Fruit fly (Drosophila melanogaster): ENCODE data around the gene Fum2.

Fum2 gene

dm6 chrX:6673637-6674487 is 7.7 kb upstream of the Fum2 start, which contains the start of the genes CG3198 and Mcm6 (continued):
- TF ChIP-seq nmo (GFP tag; optimal IDR thresholded peaks at IDR 0.05) (peak; percentile 11), CG3847 (GFP tag; IDR thresholded peaks at IDR 0.05) (peak; percentile 66), CG4617 (GFP tag; optimal IDR thresholded peaks at IDR 0.05; ENCODE audit: borderline replicate concordance) (peak; percentile 4), zen2 (GFP tag; IDR thresholded peaks at IDR 0.05; ENCODE audit: partially characterized antibody) (peak; percentile 48; the same call in 1 of the 3 replicates), CG30020 (tag; optimal IDR thresholded peaks at IDR 0.05) (peak; percentile 16), CG10267 (tag; optimal IDR thresholded peaks at IDR 0.05) (peak; percentile 28), CG7963 (GFP tag; IDR thresholded peaks at IDR 0.05; ENCODE audit: partially characterized antibody) (peak; percentile 54; the same call in 1 of the 3 replicates), CG15073 (GFP tag; optimal IDR thresholded peaks at IDR 0.05) (no peak), CG32772 (GFP tag; IDR thresholded peaks at IDR 0.05) (no peak), Myb (GFP tag; optimal IDR thresholded peaks at IDR 0.05) (no peak), sr (GFP tag; IDR thresholded peaks at IDR 0.05) (peak; percentile 62; the same call in 2 of the 3 replicates), CG6791 (GFP tag; IDR thresholded peaks at IDR 0.05; ENCODE audit: partially characterized antibody) (peak; percentile 61; the same call in 2 of the 3 replicates), Dp (GFP tag; optimal IDR thresholded peaks at IDR 0.05) (peak; percentile 81), CG2116 (GFP tag; optimal IDR thresholded peaks at IDR 0.05) (peak; percentile 52), cg (GFP tag; optimal IDR thresholded peaks at IDR 0.05) (no peak), inv (GFP tag; IDR thresholded peaks at IDR 0.05; ENCODE audit: partially characterized antibody) (peak; percentile 50; the same call in 1 of the 2 replicates), MBD-R2 (GFP tag; IDR thresholded peaks at IDR 0.05) (peak; percentile 43), Usf (GFP tag; optimal IDR thresholded peaks at IDR 0.05) (no peak), CG1602 (GFP tag; optimal IDR thresholded peaks at IDR 0.05) (no peak), hb (GFP tag; IDR thresholded peaks at IDR 0.05; ENCODE audit: partially characterized antibody) (no peak), stwl (tag; optimal IDR thresholded peaks at IDR 0.05) (peak; percentile 37), Fer3 (tag; optimal IDR thresholded peaks at IDR 0.05) (no peak), CG14710 (tag; optimal IDR thresholded peaks at IDR 0.05) (peak; percentile 67), Hsf (GFP tag; optimal IDR thresholded peaks at IDR 0.05) (no peak), ash1 (GFP tag; optimal IDR thresholded peaks at IDR 0.05) (no peak), dmrt11E (tag; optimal IDR thresholded peaks at IDR 0.05) (no peak), hbn (GFP tag; IDR thresholded peaks at IDR 0.05; ENCODE audit: partially characterized antibody) (peak; percentile 63), vnd (GFP tag; IDR thresholded peaks at IDR 0.05; ENCODE audit: partially characterized antibody) (peak; percentile 59; the same call in 1 of the 3 replicates), CG7745 (tag; optimal IDR thresholded peaks at IDR 0.05) (no peak), crp (GFP tag; optimal IDR thresholded peaks at IDR 0.05) (peak in 1 of 2 experiments; percentile 28), CG13287 (GFP tag; IDR thresholded peaks at IDR 0.05; ENCODE audit: partially characterized antibody) (peak; percentile 80), bbx (GFP tag; IDR thresholded peaks at IDR 0.05; ENCODE audit: partially characterized antibody) (peak; percentile 61), CoRest (tag; optimal IDR thresholded peaks at IDR 0.05) (peak; percentile 42), E2f1 (GFP tag; IDR thresholded peaks at IDR 0.05) (peak; percentile 89), dysf (GFP tag; IDR thresholded peaks at IDR 0.05) (no peak), chinmo (GFP tag; IDR thresholded peaks at IDR 0.05; ENCODE audit: partially characterized antibody) (0 out of 4 replicates have a peak, but pooled peaks have one; percentile 54), chm (GFP tag; IDR thresholded peaks at IDR 0.05) (no peak), Rx (GFP tag; IDR thresholded peaks at IDR 0.05) (no peak), CG13424 (tag; optimal IDR thresholded peaks at IDR 0.05) (peak; percentile 7), HLH4C (GFP tag; IDR thresholded peaks at IDR 0.05; ENCODE audit: partially characterized antibody) (peak; percentile 76), Dad (GFP tag; optimal IDR thresholded peaks at IDR 0.05) (no peak), Dref (GFP tag; IDR thresholded peaks at IDR 0.05) (peak; percentile 68), Poxn (GFP tag; IDR thresholded peaks at IDR 0.05) (no peak), row (GFP tag; IDR thresholded peaks at IDR 0.05) (peak; percentile 65), Dll (GFP tag; IDR thresholded peaks at IDR 0.05; ENCODE audit: partially characterized antibody) (peak; percentile 77), CG2129 (GFP tag; IDR thresholded peaks at IDR 0.05; ENCODE audit: partially characterized antibody) (peak; percentile 29; the same call in 1 of the 2 replicates)
